Worm (Caenorhabditis elegans) whole organism, L4 larva: Measurements from ENCODE around the gene C07A9.9.

Source experiments
- D1046.2 ChIP-seq: fragments of 200-800 bp; sonication (Bioruptor generic); IDR thresholded peaks from 2 replicates; pipeline ENCODE4 v1.3.6; 2022; ENCODE audit warnings: missing genetic modification characterization, missing compliant biosample characterization
- F10B5.3 ChIP-seq: sonication (generic microtip); optimal IDR thresholded peaks from 2 replicates; lab custom pipeline; 2016; ENCODE audit warnings: mild to moderate bottlenecking, missing genetic modification characterization, missing compliant biosample characterization
- F44E2.7 ChIP-seq: fragments of 200-800 bp; sonication (Bioruptor generic); IDR thresholded peaks from 2 replicates; pipeline ENCODE4 v2.1.2; 2022; ENCODE audit warnings: missing genetic modification characterization, missing compliant biosample characterization
- Y48G9A.11 ChIP-seq: fragments of 200-800 bp; sonication (Bioruptor generic); IDR thresholded peaks from 2 replicates; pipeline ENCODE4 v1.3.6; 2022; ENCODE audit warnings: missing genetic modification reagents, missing genetic modification characterization, missing compliant biosample characterization
- Y5F2A.4 ChIP-seq: fragments of 200-800 bp; sonication (Bioruptor generic); optimal IDR thresholded peaks from 2 replicates; lab custom pipeline; 2018; ENCODE audit warnings: mild to moderate bottlenecking, missing genetic modification characterization, missing compliant biosample characterization
- Y75B8A.6 ChIP-seq: fragments of 200-800 bp; sonication (Bioruptor generic); IDR thresholded peaks from 2 replicates; pipeline ENCODE4 v1.3.6; 2022; ENCODE audit warnings: missing genetic modification reagents, missing genetic modification characterization, missing compliant biosample characterization
- ZK337.2 ChIP-seq: fragments of 200-800 bp; sonication (Bioruptor generic); IDR thresholded peaks from 2 replicates; pipeline ENCODE4 v1.3.6; 2022; ENCODE audit warnings: missing genetic modification reagents, missing genetic modification characterization, missing compliant biosample characterization
- ZK546.5 ChIP-seq, 2 experiments: sonication (generic microtip); optimal IDR thresholded peaks; 2 replicates each; lab custom pipeline; 2017; ENCODE audit warnings: missing biosample characterization in 2 of 2, missing genetic modification characterization in 2 of 2
- aha-1 ChIP-seq: fragments of 150-350 bp; peaks from one replicate; lab custom pipeline; 2014; ENCODE audit warnings: missing biosample characterization, missing genetic modification characterization
- arid-1 ChIP-seq: fragments of 200-800 bp; sonication (Bioruptor generic); conservative IDR thresholded peaks from 2 replicates; pipeline ENCODE4 v1.3.6; 2022; ENCODE audit warnings: missing genetic modification reagents, missing genetic modification characterization, missing compliant biosample characterization
- attf-4 ChIP-seq: sonication (generic microtip); optimal IDR thresholded peaks from 3 replicates; lab custom pipeline; 2017; ENCODE audit warnings: missing biosample characterization, missing genetic modification characterization
- ceh-20 ChIP-seq: fragments of 200-800 bp; sonication (Bioruptor generic); IDR thresholded peaks from 2 replicates; pipeline ENCODE4 v1.3.6; 2022; ENCODE audit warnings: missing genetic modification reagents, missing genetic modification characterization, missing compliant biosample characterization
- ceh-32 ChIP-seq: sonication (generic microtip); optimal IDR thresholded peaks from 2 replicates; lab custom pipeline; 2016; ENCODE audit warnings: mild to moderate bottlenecking, missing genetic modification characterization, missing compliant biosample characterization; ENCODE audit not compliant: poor library complexity
- ces-1 ChIP-seq: fragments of 150-350 bp; sonication (generic microtip); optimal IDR thresholded peaks from 4 replicates; lab custom pipeline; 2014; ENCODE audit warnings: missing biosample characterization, missing genetic modification reagents, missing genetic modification characterization
- ctbp-1 ChIP-seq: fragments of 200-800 bp; sonication (Bioruptor generic); IDR thresholded peaks from 2 replicates; pipeline ENCODE4 v1.3.6; 2022; ENCODE audit warnings: missing genetic modification reagents, missing genetic modification characterization, missing compliant biosample characterization
- daf-16 ChIP-seq, 3 experiments: sonication (generic microtip); optimal IDR thresholded peaks; 2 replicates each; lab custom pipeline; 2016 to 2017; ENCODE audit warnings: missing genetic modification characterization in 3 of 3, missing genetic modification reagents in 3 of 3, mild to moderate bottlenecking in 2 of 3, missing compliant biosample characterization in 2 of 3, missing biosample characterization in 1 of 3, moderate library complexity in 1 of 3
- daf-8 ChIP-seq: fragments of 200-800 bp; sonication (Bioruptor generic); IDR thresholded peaks from 2 replicates; pipeline ENCODE4 v1.3.6; 2022; ENCODE audit warnings: missing genetic modification characterization, missing compliant biosample characterization
- duxl-1 ChIP-seq: sonication (generic microtip); optimal IDR thresholded peaks from 2 replicates; lab custom pipeline; 2016; ENCODE audit warnings: mild to moderate bottlenecking, missing genetic modification characterization, moderate library complexity, missing compliant biosample characterization; ENCODE audit not compliant: poor library complexity
- dve-1 ChIP-seq: sonication (generic microtip); optimal IDR thresholded peaks from 2 replicates; lab custom pipeline; 2017; ENCODE audit warnings: antibody characterized with exemption, mild to moderate bottlenecking, missing genetic modification characterization, missing compliant biosample characterization; ENCODE audit not compliant: insufficient read depth
- egl-27 ChIP-seq: sonication (generic microtip); optimal IDR thresholded peaks from 3 replicates; lab custom pipeline; 2017; ENCODE audit warnings: missing biosample characterization, missing genetic modification reagents, missing genetic modification characterization
- egl-43 ChIP-seq: fragments of 200-800 bp; sonication (Bioruptor generic); IDR thresholded peaks from 2 replicates; pipeline ENCODE4 v1.3.6; 2022; ENCODE audit warnings: missing genetic modification reagents, missing genetic modification characterization, missing compliant biosample characterization
- fkh-10 ChIP-seq: fragments of 150-350 bp; optimal IDR thresholded peaks from 2 replicates; lab custom pipeline; 2014; ENCODE audit warnings: missing biosample characterization, missing genetic modification reagents, missing genetic modification characterization
- hlh-11 ChIP-seq: fragments of 200-800 bp; sonication (Bioruptor generic); optimal IDR thresholded peaks from 2 replicates; lab custom pipeline; 2018; ENCODE audit warnings: mild to moderate bottlenecking, missing genetic modification characterization, missing compliant biosample characterization
- jun-1 ChIP-seq: fragments of 150-350 bp; optimal IDR thresholded peaks from 2 replicates; lab custom pipeline; 2014; ENCODE audit warnings: missing biosample characterization, missing genetic modification reagents, missing genetic modification characterization
- lin-13 ChIP-seq: fragments of 150-350 bp; optimal IDR thresholded peaks from 2 replicates; lab custom pipeline; 2014; ENCODE audit warnings: missing biosample characterization, missing genetic modification reagents, missing genetic modification characterization
- lsy-2 ChIP-seq, 2 experiments: fragments of 150-350 bp in 1 of 2; sonication (generic microtip) in 1 of 2; optimal IDR thresholded peaks; 2 replicates each; lab custom pipeline; 2014 to 2017; ENCODE audit warnings: missing biosample characterization in 2 of 2, missing genetic modification characterization in 2 of 2
- nhr-10 ChIP-seq: fragments of 150-350 bp; optimal IDR thresholded peaks from 2 replicates; lab custom pipeline; 2014; ENCODE audit warnings: missing biosample characterization, missing genetic modification characterization
- nhr-102 ChIP-seq: sonication (generic microtip); optimal IDR thresholded peaks from 2 replicates; lab custom pipeline; 2016; ENCODE audit warnings: mild to moderate bottlenecking, missing genetic modification characterization, moderate library complexity, missing compliant biosample characterization
- nhr-28 ChIP-seq: fragments of 150-350 bp; optimal IDR thresholded peaks from 2 replicates; lab custom pipeline; 2014; ENCODE audit warnings: missing biosample characterization, missing genetic modification characterization
- nhr-76 ChIP-seq: fragments of 150-350 bp; optimal IDR thresholded peaks from 2 replicates; lab custom pipeline; 2014; ENCODE audit warnings: missing biosample characterization, missing genetic modification characterization
- nhr-77 ChIP-seq: fragments of 150-350 bp; optimal IDR thresholded peaks from 2 replicates; lab custom pipeline; 2014; ENCODE audit warnings: missing biosample characterization, missing genetic modification characterization
- php-3 ChIP-seq: fragments of 200-800 bp; sonication (Bioruptor generic); IDR thresholded peaks from 2 replicates; pipeline ENCODE4 v1.3.6; 2022; ENCODE audit warnings: missing genetic modification reagents, missing genetic modification characterization, missing compliant biosample characterization
- pqm-1 ChIP-seq: sonication (generic microtip); optimal IDR thresholded peaks from 2 replicates; lab custom pipeline; 2017; ENCODE audit warnings: missing biosample characterization, missing genetic modification characterization
- sdz-12 ChIP-seq: fragments of 200-800 bp; sonication (Bioruptor generic); optimal IDR thresholded peaks from 2 replicates; lab custom pipeline; 2018; ENCODE audit warnings: mild to moderate bottlenecking, missing genetic modification characterization, missing compliant biosample characterization
- set-16 ChIP-seq: fragments of 200-800 bp; sonication (Bioruptor generic); IDR thresholded peaks from 2 replicates; pipeline ENCODE4 v1.3.6; 2022; ENCODE audit warnings: missing genetic modification reagents, missing genetic modification characterization, missing compliant biosample characterization
- skn-1 ChIP-seq: fragments of 150-350 bp; optimal IDR thresholded peaks from 2 replicates; lab custom pipeline; 2014; ENCODE audit warnings: missing biosample characterization, missing genetic modification characterization
- snpc-4 ChIP-seq: fragments of 150-350 bp; optimal IDR thresholded peaks from 2 replicates; lab custom pipeline; 2014; ENCODE audit warnings: missing biosample characterization, missing genetic modification characterization
- tag-97 ChIP-seq: fragments of 200-800 bp; sonication (Bioruptor generic); IDR thresholded peaks from 2 replicates; pipeline ENCODE4 v1.3.6; 2022; ENCODE audit warnings: missing genetic modification characterization, missing compliant biosample characterization
- unc-62 ChIP-seq, 3 experiments: fragments of 150-350 bp in 1 of 3; sonication (generic microtip); optimal IDR thresholded peaks in 2 of 3; peaks in 1 of 3; 1 replicate in 1 of 3; 2 replicates in 2 of 3; lab custom pipeline; 2014 to 2017; ENCODE audit warnings: missing biosample characterization in 3 of 3, missing genetic modification characterization in 3 of 3, missing genetic modification reagents in 3 of 3, missing genotype in 1 of 3
- vab-7 ChIP-seq: fragments of 200-800 bp; sonication (Bioruptor generic); IDR thresholded peaks from 2 replicates; pipeline ENCODE4 v1.3.6; 2022; ENCODE audit warnings: missing genetic modification reagents, missing genetic modification characterization, missing compliant biosample characterization
- zag-1 ChIP-seq: fragments of 150-350 bp; optimal IDR thresholded peaks from 2 replicates; lab custom pipeline; 2014; ENCODE audit warnings: missing biosample characterization, missing genetic modification characterization

The C07A9.9 gene

ce11 chrIII:9690044-9690443 lies 22.6 kb upstream of the C07A9.9 start, which contains the start of gene best-5:
Gene best-5, minus strand, starts transcription at chrIII:9690253.
- TF ChIP-seq Y5F2A.4 (no peak), nhr-102 (tag; lab: Kevin White, UChicago) (no peak), php-3 (GFP tag; lab: Robert Waterston, UW) (peak; percentile 68), skn-1 (tag; lab: Kevin White, UChicago) (no peak), ceh-20 (GFP tag; lab: Robert Waterston, UW) (no peak), nhr-76 (tag; lab: Kevin White, UChicago) (no peak), arid-1 (GFP tag; lab: Robert Waterston, UW) (no peak), daf-8 (GFP tag; lab: Robert Waterston, UW) (no peak), ctbp-1 (no peak), set-16 (no peak), attf-4 (tag; lab: Kevin White, UChicago) (no peak), ceh-32 (tag; lab: Kevin White, UChicago) (no peak), ZK546.5 (tag; optimal IDR thresholded peaks at IDR 0.05; lab: Kevin White, UChicago) (no peak), nhr-28 (no peak), snpc-4 (tag; lab: Kevin White, UChicago) (no peak), hlh-11 (tag; lab: Kevin White, UChicago) (peak; percentile 8), dve-1 (tag; lab: Kevin White, UChicago) (peak; percentile 35), daf-16 (GFP tag; optimal IDR thresholded peaks at IDR 0.05; lab: Kevin White, UChicago) (no peak), daf-16 (tag; optimal IDR thresholded peaks at IDR 0.05; lab: Kevin White, UChicago) (peak; percentile 53), F10B5.3 (no peak), aha-1 (tag; lab: Kevin White, UChicago) (no peak), nhr-77 (tag; lab: Kevin White, UChicago) (no peak), sdz-12 (GFP tag; lab: Kevin White, UChicago) (no peak), unc-62 (GFP tag; optimal IDR thresholded peaks at IDR 0.05 in 1 of 2; lab: Kevin White, UChicago) (peak in 1 of 2 experiments; percentile 17), unc-62 (tag; optimal IDR thresholded peaks at IDR 0.05; lab: Kevin White, UChicago) (no peak), duxl-1 (tag; lab: Kevin White, UChicago) (no peak), Y75B8A.6 (no peak), Y48G9A.11 (GFP tag; lab: Robert Waterston, UW) (no peak), nhr-10 (tag; lab: Kevin White, UChicago) (no peak)

DNA sequence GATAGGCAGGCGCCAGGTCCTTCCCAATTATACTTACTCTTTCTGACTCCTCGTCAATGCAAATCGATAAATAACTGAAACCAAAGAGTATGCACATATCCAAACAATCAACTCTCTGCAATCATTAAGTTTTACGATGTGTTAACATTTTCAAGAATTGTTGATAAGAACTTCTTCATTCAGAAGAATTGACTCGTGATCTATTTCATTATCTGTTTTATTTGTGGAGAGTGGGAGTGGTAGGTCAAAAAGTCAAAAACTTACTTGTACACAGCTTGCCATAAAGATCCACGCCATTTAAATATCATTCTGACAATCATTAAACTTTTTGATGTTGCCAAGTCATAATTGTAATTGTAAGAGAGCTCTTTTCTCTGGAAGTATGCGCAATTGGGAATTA lies 21.9 kb upstream of the C07A9.9 start:
- TF ChIP-seq hlh-11 (tag; lab: Kevin White, UChicago), result peak; percentile 6
- no peak for TF ChIP-seq ceh-20 (GFP tag; lab: Robert Waterston, UW)
- no peak for TF ChIP-seq lin-13
- TF ChIP-seq fkh-10 (GFP tag; lab: Kevin White, UChicago), result no peak
- no peak for TF ChIP-seq duxl-1 (tag; lab: Kevin White, UChicago)
- TF ChIP-seq dve-1 (tag; lab: Kevin White, UChicago), result peak; percentile 86
- peak; percentile 44 for TF ChIP-seq pqm-1 (tag; lab: Kevin White, UChicago)
- no peak for TF ChIP-seq daf-16 (GFP tag; optimal IDR thresholded peaks at IDR 0.05; lab: Kevin White, UChicago)
- TF ChIP-seq daf-16 (tag; optimal IDR thresholded peaks at IDR 0.05; lab: Kevin White, UChicago), result peak; percentile 96
- TF ChIP-seq, all 104 proteins: peak for 4

DNA sequence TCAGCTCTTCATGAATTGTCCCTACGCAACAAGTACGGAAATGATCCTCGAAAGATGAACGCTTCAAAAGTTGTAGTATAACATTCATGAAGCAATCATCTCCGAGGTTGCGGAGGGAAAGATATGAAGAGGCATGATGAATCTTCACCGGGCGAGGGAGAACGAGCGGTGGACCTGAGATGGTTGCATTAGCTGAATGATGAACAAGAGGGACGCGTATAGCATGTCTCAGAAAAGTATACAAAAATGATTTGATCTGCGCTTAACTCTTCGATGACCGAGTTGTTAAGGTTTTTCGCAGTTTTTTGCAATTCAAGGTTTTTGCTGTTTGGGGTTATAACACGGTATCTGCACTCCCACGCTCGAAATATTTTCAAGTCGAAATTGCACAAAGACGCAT lies 18.5 kb upstream of the C07A9.9 start, which contains the start of gene C07A9.10:
Gene C07A9.10, minus strand, starts transcription at position 101 of the 400 bp plus-strand sequence.
- TF ChIP-seq ceh-32 (tag; lab: Kevin White, UChicago) (no peak), nhr-102 (tag; lab: Kevin White, UChicago) (no peak), tag-97 (no peak), zag-1 (no peak), egl-43 (GFP tag; lab: Robert Waterston, UW) (no peak), aha-1 (tag; lab: Kevin White, UChicago) (no peak), jun-1 (no peak), ZK337.2 (no peak), lsy-2 (tag; optimal IDR thresholded peaks at IDR 0.05; lab: Kevin White, UChicago) (no peak), F44E2.7 (GFP tag; lab: Robert Waterston, UW) (no peak), vab-7 (GFP tag; lab: Robert Waterston, UW) (no peak), attf-4 (tag; lab: Kevin White, UChicago) (no peak), daf-8 (GFP tag; lab: Robert Waterston, UW) (no peak), egl-27 (tag; lab: Kevin White, UChicago) (no peak), ces-1 (no peak), D1046.2 (GFP tag; lab: Robert Waterston, UW) (no peak)
